Worm (Caenorhabditis elegans): ENCODE data around the gene Y55F3AM.5.

DNA sequence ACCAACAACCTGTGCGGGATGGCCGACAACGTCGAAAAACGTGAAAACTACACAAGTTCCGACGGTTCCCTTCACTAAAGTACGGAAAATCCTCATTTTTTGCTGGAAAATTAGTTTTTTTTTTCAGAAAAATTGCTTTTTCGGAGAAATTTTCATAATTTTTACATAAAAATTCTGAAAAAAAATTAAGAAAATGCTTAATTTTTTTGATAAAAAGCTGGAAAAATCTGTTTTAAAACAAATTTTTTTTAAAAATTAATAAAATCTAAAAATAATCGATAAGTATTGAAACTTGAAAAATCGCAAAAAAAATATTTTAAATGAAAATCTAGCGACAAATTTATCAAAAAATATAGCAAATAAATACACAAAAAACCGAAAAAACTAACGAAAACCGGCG is 6.7 kb downstream of the Y55F3AM.5 start, which contains the start of gene immp-2:
- TF ChIP-seq aly-2 (tag; optimal IDR thresholded peaks at IDR 0.05) (no peak), nhr-11 (tag; optimal IDR thresholded peaks at IDR 0.05) (no peak), lsy-2 (tag; optimal IDR thresholded peaks at IDR 0.05) (no peak), pax-3 (tag; optimal IDR thresholded peaks at IDR 0.05) (no peak), dpl-1 (GFP tag; optimal IDR thresholded peaks at IDR 0.05) (no peak), ceh-82 (tag; optimal IDR thresholded peaks at IDR 0.05) (no peak), lin-15B (tag; optimal IDR thresholded peaks at IDR 0.05) (no peak), ztf-11 (tag; optimal IDR thresholded peaks at IDR 0.05) (no peak), egl-27 (tag; optimal IDR thresholded peaks at IDR 0.05) (no peak), nhr-28 (tag; optimal IDR thresholded peaks at IDR 0.05) (no peak), unc-62 (GFP tag; optimal IDR thresholded peaks at IDR 0.05) (no peak), fkh-4 (tag; optimal IDR thresholded peaks at IDR 0.05; ENCODE audit: borderline replicate concordance) (no peak), elt-3 (tag; optimal IDR thresholded peaks at IDR 0.05) (no peak)
